Worm (Caenorhabditis elegans) whole organism, early embryonic: ENCODE measurements around the gene Y116F11A.1.

ENCODE experiments used
- B0310.2 ChIP-seq: sonication (generic microtip); optimal IDR thresholded peaks from 2 replicates; lab custom pipeline; 2016; ENCODE audit warnings: mild to moderate bottlenecking, missing genetic modification characterization, missing compliant biosample characterization
- F13C5.2 ChIP-seq: sonication (generic microtip); optimal IDR thresholded peaks from 2 replicates; lab custom pipeline; 2017; ENCODE audit warnings: mild to moderate bottlenecking, missing genetic modification characterization, inconsistent platforms, missing compliant biosample characterization
- aly-1 ChIP-seq: sonication (generic microtip); optimal IDR thresholded peaks from 2 replicates; lab custom pipeline; 2016; ENCODE audit warnings: missing genetic modification characterization, missing compliant biosample characterization
- ama-1 ChIP-seq: fragments of 150-350 bp; optimal IDR thresholded peaks from 2 replicates; lab custom pipeline; 2014
- ceh-13 ChIP-seq: fragments of 200-800 bp; sonication (Bioruptor generic); optimal IDR thresholded peaks from 2 replicates; lab custom pipeline; 2018; ENCODE audit warnings: mild to moderate bottlenecking, missing genetic modification characterization, missing compliant biosample characterization
- ceh-36 ChIP-seq: sonication (generic microtip); optimal IDR thresholded peaks from 2 replicates; lab custom pipeline; 2016; ENCODE audit warnings: missing genetic modification characterization, inconsistent platforms, missing compliant biosample characterization
- ets-7 ChIP-seq: sonication (generic microtip); optimal IDR thresholded peaks from 2 replicates; lab custom pipeline; 2016; ENCODE audit warnings: missing genotype, missing genetic modification characterization, missing compliant biosample characterization
- flt-1 ChIP-seq: fragments of 200-800 bp; sonication (Bioruptor generic); IDR thresholded peaks from 2 replicates; pipeline ENCODE4 v1.3.6; 2022; ENCODE audit warnings: missing genetic modification characterization, missing compliant biosample characterization
- hmbx-1 ChIP-seq: sonication (generic microtip); optimal IDR thresholded peaks from 2 replicates; lab custom pipeline; 2016; ENCODE audit warnings: mild to moderate bottlenecking, missing genetic modification characterization, missing compliant biosample characterization
- hmg-4 ChIP-seq: fragments of 200-800 bp; sonication (Bioruptor generic); optimal IDR thresholded peaks from 2 replicates; lab custom pipeline; 2018; ENCODE audit warnings: mild to moderate bottlenecking, missing genetic modification characterization, missing compliant biosample characterization
- hnd-1 ChIP-seq: sonication (generic microtip); optimal IDR thresholded peaks from 2 replicates; lab custom pipeline; 2016; ENCODE audit warnings: missing genetic modification characterization, missing compliant biosample characterization
- pes-1 ChIP-seq: fragments of 200-800 bp; sonication (Bioruptor generic); IDR thresholded peaks from 2 replicates; pipeline ENCODE4 v1.3.6; 2022; ENCODE audit warnings: missing genetic modification reagents, missing genetic modification characterization, missing compliant biosample characterization
- scrt-1 ChIP-seq: fragments of 200-800 bp; sonication (Bioruptor generic); IDR thresholded peaks from 2 replicates; pipeline ENCODE4 v1.3.6; 2022; ENCODE audit warnings: missing genetic modification characterization, missing compliant biosample characterization
- sea-1 ChIP-seq: fragments of 200-800 bp; sonication (Bioruptor generic); conservative IDR thresholded peaks from 2 replicates; pipeline ENCODE4 v1.3.6; 2022; ENCODE audit warnings: missing genetic modification characterization, missing compliant biosample characterization
- tbx-11 ChIP-seq: fragments of 200-800 bp; sonication (Bioruptor generic); IDR thresholded peaks from 2 replicates; pipeline ENCODE4 v1.3.6; 2022; ENCODE audit warnings: missing genetic modification characterization, missing compliant biosample characterization
- tbx-37 ChIP-seq: fragments of 200-800 bp; sonication (Bioruptor generic); conservative IDR thresholded peaks from 2 replicates; pipeline ENCODE4 v1.3.6; 2022; ENCODE audit warnings: missing genetic modification reagents, missing genetic modification characterization, missing compliant biosample characterization
- tra-4 ChIP-seq: sonication (generic microtip); optimal IDR thresholded peaks from 2 replicates; lab custom pipeline; 2017; ENCODE audit warnings: missing genetic modification characterization, missing compliant biosample characterization

Gene Y116F11A.1

DNA sequence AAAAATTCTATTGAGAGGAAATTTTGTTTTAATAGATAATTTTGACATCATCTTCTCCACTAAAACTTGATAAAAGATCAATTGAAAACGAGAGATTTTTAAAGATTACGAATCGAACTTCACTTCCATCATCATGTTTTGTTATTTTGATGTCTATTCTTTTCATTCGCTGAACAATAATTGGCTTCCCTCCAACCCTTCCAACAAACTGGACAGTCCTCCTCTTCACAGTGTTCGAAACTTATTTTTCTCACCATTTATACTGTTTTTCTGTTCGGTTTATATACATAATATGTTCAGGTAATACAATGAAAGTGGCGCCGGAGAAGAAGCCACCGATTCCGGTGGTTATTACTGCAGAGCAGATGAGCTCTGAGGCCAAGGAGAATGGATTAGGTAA is 30.4 kb downstream of the Y116F11A.1 start, which contains the start of gene M162.5:
M162.5 (plus strand) TSS at position 301 of the 400 bp plus-strand sequence.
- TF ChIP-seq tra-4 (tag; lab: Kevin White, UChicago) = no peak
- no peak for TF ChIP-seq hmbx-1 (tag; lab: Kevin White, UChicago)
- no peak for TF ChIP-seq tbx-37 (GFP tag; lab: Robert Waterston, UW)

DNA sequence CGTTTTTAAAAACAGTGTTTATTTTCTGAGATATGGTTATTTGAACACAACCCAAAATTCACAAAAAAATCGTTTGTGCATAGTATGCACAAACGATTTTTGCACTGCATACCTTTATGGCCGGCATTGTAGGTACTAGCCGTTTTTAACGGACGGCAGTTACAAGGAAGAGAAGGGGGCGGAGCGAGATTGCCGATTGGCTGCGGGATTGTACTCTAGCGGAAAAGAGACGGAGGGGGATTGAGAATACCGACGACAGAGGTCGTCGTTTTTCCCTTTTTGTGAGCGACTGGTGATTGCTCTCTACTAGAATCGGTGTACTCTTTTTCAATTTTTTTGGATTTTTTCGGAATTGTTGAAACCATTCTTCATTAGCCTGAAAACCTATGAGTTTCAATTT is 37.3 kb downstream of the Y116F11A.1 start:
- no peak for TF ChIP-seq tbx-37 (GFP tag; lab: Robert Waterston, UW)
- no peak for TF ChIP-seq aly-1 (tag; lab: Kevin White, UChicago)
- no peak for TF ChIP-seq pes-1 (GFP tag; lab: Robert Waterston, UW)

DNA sequence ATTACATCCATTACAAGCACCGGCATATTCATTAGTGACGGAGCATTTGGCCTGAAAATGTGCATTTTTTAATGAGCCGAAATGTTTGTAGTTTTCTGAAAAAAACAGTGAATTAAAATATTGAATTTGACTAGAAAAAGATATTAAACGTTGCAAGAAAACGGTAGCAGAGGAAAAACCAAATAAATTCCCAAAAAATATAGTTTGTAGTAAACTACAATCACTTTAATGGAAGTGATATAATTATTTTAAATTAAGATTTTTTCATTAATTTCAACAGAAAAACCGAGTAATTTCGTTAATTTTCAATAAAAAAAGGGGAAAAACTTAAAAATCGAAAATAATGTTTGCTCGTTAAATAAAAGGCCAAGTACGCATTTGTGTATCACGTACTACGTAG is 41.3 kb downstream of the Y116F11A.1 start, which contains the start of gene M162.15:
M162.15 (minus strand) TSS at position 101 of the 400 bp plus-strand sequence.
- no peak for TF ChIP-seq ceh-36 (tag; lab: Kevin White, UChicago)
- no peak for TF ChIP-seq tbx-37 (GFP tag; lab: Robert Waterston, UW)
- TF ChIP-seq hmbx-1 (tag; lab: Kevin White, UChicago) = no peak
- no peak for TF ChIP-seq flt-1
- no peak for TF ChIP-seq scrt-1 (GFP tag; lab: Robert Waterston, UW)
- no peak for TF ChIP-seq aly-1 (tag; lab: Kevin White, UChicago)
- no peak for TF ChIP-seq ama-1 (lab: Kevin White, UChicago)
- no peak for TF ChIP-seq pes-1 (GFP tag; lab: Robert Waterston, UW)
- no peak for TF ChIP-seq hmg-4 (GFP tag; lab: Kevin White, UChicago)
- TF ChIP-seq hnd-1 (tag; lab: Kevin White, UChicago) = no peak
- TF ChIP-seq ceh-13 (GFP tag; lab: Kevin White, UChicago) = no peak
- no peak for TF ChIP-seq ets-7

DNA sequence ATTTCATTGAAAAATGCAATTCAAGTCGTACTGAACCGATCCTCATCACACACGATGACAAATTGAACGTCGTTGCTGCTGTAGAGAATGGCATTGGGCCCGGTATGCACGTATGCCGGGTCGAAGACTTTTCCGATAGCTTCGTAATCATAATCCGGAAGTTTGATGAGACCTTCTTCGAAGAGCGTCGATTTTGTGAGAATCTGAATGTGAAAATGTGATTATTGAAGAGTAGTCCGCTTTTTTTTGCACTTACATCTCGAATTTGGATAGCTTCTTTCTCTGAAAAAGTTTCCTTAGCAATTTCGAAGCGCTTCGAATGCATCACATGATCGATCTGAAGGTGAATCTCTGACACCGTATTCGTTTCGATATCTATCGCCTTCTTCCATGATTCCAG is 46.8 kb downstream of the Y116F11A.1 start, which contains the start of gene fbxa-118:
fbxa-118 (minus strand) TSS at position 101 of the 400 bp plus-strand sequence.
- TF ChIP-seq tra-4 (tag; lab: Kevin White, UChicago) = no peak

DNA sequence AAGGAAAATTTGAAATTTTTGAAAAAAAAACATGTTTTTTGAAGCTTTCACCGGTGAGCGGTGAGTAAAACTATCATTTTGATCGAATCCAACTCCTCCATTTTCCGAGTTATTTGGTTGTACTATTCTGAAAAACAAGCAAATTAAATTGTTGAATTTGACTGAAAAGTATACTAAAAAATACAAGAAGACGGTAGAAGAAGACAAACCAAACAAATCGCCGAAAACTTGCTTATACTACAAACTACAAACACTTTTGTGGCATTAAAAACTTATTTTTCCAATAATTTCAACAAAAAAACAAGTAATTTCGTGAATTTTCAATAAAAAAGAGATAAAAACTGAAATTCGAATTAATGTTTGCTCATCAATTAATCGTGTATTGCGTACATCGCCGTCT is 48.2 kb downstream of the Y116F11A.1 start, which contains the start of gene fbxa-194:
fbxa-194 (minus strand) TSS at position 101 of the 400 bp plus-strand sequence.
- TF ChIP-seq hmg-4 (GFP tag; lab: Kevin White, UChicago) = no peak
- TF ChIP-seq aly-1 (tag; lab: Kevin White, UChicago) = no peak
- TF ChIP-seq tbx-11 (GFP tag; lab: Robert Waterston, UW) = no peak
- no peak for TF ChIP-seq scrt-1 (GFP tag; lab: Robert Waterston, UW)
- no peak for TF ChIP-seq ets-7
- no peak for TF ChIP-seq F13C5.2 (tag; lab: Kevin White, UChicago)
- no peak for TF ChIP-seq flt-1
- no peak for TF ChIP-seq ceh-36 (tag; lab: Kevin White, UChicago)
- no peak for TF ChIP-seq ama-1 (lab: Kevin White, UChicago)
- no peak for TF ChIP-seq tra-4 (tag; lab: Kevin White, UChicago)

DNA sequence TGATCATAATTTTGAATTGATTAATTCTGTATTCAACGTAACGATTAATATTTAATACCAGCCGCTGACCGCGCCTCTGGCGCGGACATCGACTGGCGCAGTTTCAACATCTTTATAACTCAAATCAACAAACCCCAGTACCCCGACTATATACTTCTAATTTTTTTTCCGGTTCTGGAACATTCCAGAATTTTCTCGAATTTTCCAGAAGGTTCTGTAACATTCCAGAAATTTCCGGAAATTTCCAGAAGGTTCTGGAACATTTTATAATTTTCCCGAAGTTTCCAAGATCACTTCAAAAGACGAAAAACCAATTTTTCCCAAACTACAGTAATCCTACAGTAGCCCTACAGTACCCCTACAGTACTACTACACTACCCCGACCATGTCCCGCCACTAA is 48.8 kb downstream of the Y116F11A.1 start:
- TF ChIP-seq pes-1 (GFP tag; lab: Robert Waterston, UW) (no peak), tbx-37 (GFP tag; lab: Robert Waterston, UW) (no peak), ceh-36 (tag; lab: Kevin White, UChicago) (no peak), ceh-13 (GFP tag; lab: Kevin White, UChicago) (no peak), ama-1 (lab: Kevin White, UChicago) (no peak), F13C5.2 (tag; lab: Kevin White, UChicago) (no peak), sea-1 (GFP tag; lab: Robert Waterston, UW) (no peak), scrt-1 (GFP tag; lab: Robert Waterston, UW) (no peak), aly-1 (tag; lab: Kevin White, UChicago) (no peak), tra-4 (tag; lab: Kevin White, UChicago) (no peak), tbx-11 (GFP tag; lab: Robert Waterston, UW) (no peak), hmg-4 (GFP tag; lab: Kevin White, UChicago) (no peak), flt-1 (no peak), hmbx-1 (tag; lab: Kevin White, UChicago) (no peak), ets-7 (no peak), hnd-1 (tag; lab: Kevin White, UChicago) (no peak), B0310.2 (no peak)
